Worm (Caenorhabditis elegans): ENCODE measurements around the gene clec-208.

ce11 chrV:2133512-2133911 is 35.8 kb downstream of the clec-208 start:
- TF ChIP-seq mep-1 (tag; optimal IDR thresholded peaks at IDR 0.05) (peak; percentile 4), ham-2 (GFP tag; optimal IDR thresholded peaks at IDR 0.05) (no peak), unc-39 (tag; optimal IDR thresholded peaks at IDR 0.05) (no peak), drap-1 (GFP tag; optimal IDR thresholded peaks at IDR 0.05) (no peak), nhr-237 (tag; optimal IDR thresholded peaks at IDR 0.05) (peak; percentile 20)
